Fruit fly (Drosophila melanogaster): ENCODE results near the gene tgy.
A peak's percentile ranks its signal among the peaks of the same experiment; 100 is the strongest.

The tgy gene

DNA sequence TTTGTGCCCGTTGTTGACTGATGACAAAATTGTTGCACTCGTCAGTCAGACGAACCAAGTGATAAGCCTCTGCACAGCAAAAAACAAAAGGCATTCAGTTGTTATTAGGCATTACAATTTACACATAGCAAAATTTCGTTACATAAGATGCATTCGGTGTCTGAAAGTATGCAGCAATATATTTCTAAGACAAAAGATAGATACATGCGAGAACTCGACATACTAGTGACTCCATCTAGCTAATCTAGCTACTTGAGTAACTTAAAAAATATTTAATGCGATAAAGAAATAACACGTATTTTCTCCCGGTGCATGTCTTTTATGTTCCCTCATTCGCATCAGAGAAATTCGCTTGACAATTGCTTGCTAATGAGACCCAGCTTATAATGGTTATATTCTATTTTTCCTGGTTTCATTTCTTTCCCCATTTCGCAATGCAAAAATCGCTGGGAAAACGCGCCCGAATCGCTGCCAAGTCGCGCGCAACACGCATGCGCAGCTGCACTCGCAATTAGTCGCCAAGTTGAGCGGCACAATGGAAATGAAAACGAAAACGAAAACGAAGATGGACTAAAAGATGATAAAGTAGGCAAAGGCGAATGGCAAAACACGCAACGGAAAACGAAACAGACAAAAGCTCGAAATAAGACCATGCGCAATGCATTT lies 35.3 kb upstream of the tgy start (continued):
- 0 out of 3 replicates have a peak, but pooled peaks have one; percentile 20 for TF ChIP-seq CG6163 (GFP tag; IDR thresholded peaks at IDR 0.05)
- TF ChIP-seq Ets21C (GFP tag; optimal IDR thresholded peaks at IDR 0.05), result peak; percentile 58
- TF ChIP-seq CG3919 (GFP tag; optimal IDR thresholded peaks at IDR 0.05), result peak; percentile 39
- TF ChIP-seq topi (GFP tag; optimal IDR thresholded peaks at IDR 0.05), result peak; percentile 61
- TF ChIP-seq OdsH (GFP tag; optimal IDR thresholded peaks at IDR 0.05), result peak; percentile 77
- TF ChIP-seq dac (GFP tag; optimal IDR thresholded peaks at IDR 0.05), result no peak
- TF ChIP-seq svp (GFP tag), result peak; percentile 95
- TF ChIP-seq CG11294 (GFP tag; IDR thresholded peaks at IDR 0.05), result 0 out of 2 replicates have a peak, but pooled peaks have one; percentile 12
- TF ChIP-seq Met (GFP tag; optimal IDR thresholded peaks at IDR 0.05), result peak; percentile 69
- TF ChIP-seq Hr38 (GFP tag; optimal IDR thresholded peaks at IDR 0.05), result no peak
- peak; percentile 84 for TF ChIP-seq dsx (GFP tag; optimal IDR thresholded peaks at IDR 0.05; ENCODE audit: poor library complexity, severe bottlenecking)
- peak; percentile 59 for TF ChIP-seq cyc (GFP tag; optimal IDR thresholded peaks at IDR 0.05)
- peak; percentile 66 for TF ChIP-seq Ets96B (tag; optimal IDR thresholded peaks at IDR 0.05)
- peak; percentile 81 for TF ChIP-seq pdm3 (GFP tag; optimal IDR thresholded peaks at IDR 0.05)
- peak; percentile 82 for TF ChIP-seq Hr39 (GFP tag; optimal IDR thresholded peaks at IDR 0.05)
- peak; percentile 29 for TF ChIP-seq CG6276 (GFP tag; optimal IDR thresholded peaks at IDR 0.05)
- TF ChIP-seq CG8632 (GFP tag; optimal IDR thresholded peaks at IDR 0.05), result peak; percentile 65
- TF ChIP-seq fd59A (GFP tag; optimal IDR thresholded peaks at IDR 0.05), result peak; percentile 67
- peak; percentile 53 for TF ChIP-seq CG3032 (tag; optimal IDR thresholded peaks at IDR 0.05)
- peak; percentile 58 for TF ChIP-seq Sox15 (GFP tag; optimal IDR thresholded peaks at IDR 0.05)
- TF ChIP-seq CG32006 (GFP tag; optimal IDR thresholded peaks at IDR 0.05), result peak; percentile 81
- peak; percentile 65 for TF ChIP-seq achi (GFP tag; optimal IDR thresholded peaks at IDR 0.05)
- TF ChIP-seq CG8319 (GFP tag; optimal IDR thresholded peaks at IDR 0.05), result peak; percentile 6

DNA sequence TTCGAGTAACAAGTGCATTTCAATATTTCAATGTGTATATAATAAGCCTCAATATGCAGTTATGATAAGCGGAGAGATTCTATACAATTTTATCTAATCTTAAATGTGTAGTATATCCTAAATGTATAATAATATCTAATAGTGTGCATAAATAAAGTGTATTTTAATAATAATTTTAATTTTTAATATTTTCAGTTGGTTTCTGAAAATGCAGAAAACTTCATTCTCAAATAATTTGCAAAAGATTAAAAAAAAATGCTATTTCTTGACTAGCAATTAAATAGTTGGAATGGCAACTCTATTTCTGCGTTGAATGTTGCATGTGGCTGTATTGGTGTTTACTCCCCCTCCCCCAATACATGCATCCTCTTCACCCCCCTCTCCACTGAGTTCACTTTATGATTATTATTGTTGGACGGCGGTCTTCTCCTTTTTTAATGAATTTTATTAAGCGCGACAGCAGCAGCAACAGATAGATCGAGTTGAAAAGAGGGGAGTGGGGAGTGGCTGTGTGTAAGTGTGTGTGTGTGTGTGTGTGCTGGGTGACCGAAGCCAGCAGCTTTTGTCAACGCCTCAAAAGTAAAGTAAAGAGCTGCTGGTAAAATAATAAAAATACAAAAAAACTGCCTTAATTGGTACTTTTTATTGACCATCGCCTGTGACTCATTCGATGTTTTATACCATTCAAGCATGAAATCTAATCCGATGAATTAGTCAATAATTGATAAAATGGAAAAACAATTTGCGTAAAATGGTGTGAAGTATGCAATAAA lies 33.7 kb upstream of the tgy start:
- TF ChIP-seq Eip93F (GFP tag; optimal IDR thresholded peaks at IDR 0.05) (no peak), acj6 (GFP tag; optimal IDR thresholded peaks at IDR 0.05) (peak; percentile 20), CG31627 (GFP tag; optimal IDR thresholded peaks at IDR 0.05) (no peak), spab (GFP tag; optimal IDR thresholded peaks at IDR 0.05) (peak; percentile 10), achi (GFP tag; optimal IDR thresholded peaks at IDR 0.05) (peak; percentile 15), CG6808 (GFP tag; optimal IDR thresholded peaks at IDR 0.05) (peak; percentile 60), CG32006 (GFP tag; optimal IDR thresholded peaks at IDR 0.05) (peak; percentile 38), topi (GFP tag; optimal IDR thresholded peaks at IDR 0.05) (no peak), CG8119 (GFP tag; IDR thresholded peaks at IDR 0.05) (peak; percentile 36; the same call in 1 of the 3 replicates), ss (GFP tag; optimal IDR thresholded peaks at IDR 0.05) (peak; percentile 58 to 65), Lpt (GFP tag; optimal IDR thresholded peaks at IDR 0.05) (no peak), dac (GFP tag; optimal IDR thresholded peaks at IDR 0.05) (no peak), CG15336 (GFP tag; IDR thresholded peaks at IDR 0.05) (no peak), Hr39 (GFP tag; optimal IDR thresholded peaks at IDR 0.05) (no peak), CG3919 (GFP tag; optimal IDR thresholded peaks at IDR 0.05) (no peak), Ets96B (tag; optimal IDR thresholded peaks at IDR 0.05) (peak; percentile 61), CG6163 (GFP tag; IDR thresholded peaks at IDR 0.05) (no peak), CG6854 (GFP tag; optimal IDR thresholded peaks at IDR 0.05) (no peak), svp (GFP tag) (peak; percentile 69), eg (GFP tag; IDR thresholded peaks at IDR 0.05) (no peak), CG4318 (GFP tag; optimal IDR thresholded peaks at IDR 0.05) (no peak), CG34406 (GFP tag; optimal IDR thresholded peaks at IDR 0.05) (peak; percentile 8), salr (GFP tag; optimal IDR thresholded peaks at IDR 0.05) (peak in 1 of 2 experiments; percentile 1), Eip78C (GFP tag) (peak; percentile 85), Blimp-1 (GFP tag; optimal IDR thresholded peaks at IDR 0.05) (no peak), OdsH (GFP tag; optimal IDR thresholded peaks at IDR 0.05) (peak; percentile 19), CG6792 (GFP tag; optimal IDR thresholded peaks at IDR 0.05) (peak; percentile 8), Met (GFP tag; optimal IDR thresholded peaks at IDR 0.05) (no peak), Eip75B (GFP tag; optimal IDR thresholded peaks at IDR 0.05) (no peak), esn (GFP tag; optimal IDR thresholded peaks at IDR 0.05) (peak; percentile 21), CG10669 (GFP tag; optimal IDR thresholded peaks at IDR 0.05) (no peak), fd85E (GFP tag; optimal IDR thresholded peaks at IDR 0.05) (no peak), CG8632 (GFP tag; optimal IDR thresholded peaks at IDR 0.05) (no peak), fd59A (GFP tag; optimal IDR thresholded peaks at IDR 0.05) (peak; percentile 14), CG3032 (tag; optimal IDR thresholded peaks at IDR 0.05) (peak; percentile 49), CG10631 (GFP tag; optimal IDR thresholded peaks at IDR 0.05) (peak; percentile 8), dsx (GFP tag; optimal IDR thresholded peaks at IDR 0.05; ENCODE audit: poor library complexity, severe bottlenecking) (peak; percentile 63)
